Worm (Caenorhabditis elegans): ENCODE measurements around the gene asb-2.

The asb-2 gene

DNA sequence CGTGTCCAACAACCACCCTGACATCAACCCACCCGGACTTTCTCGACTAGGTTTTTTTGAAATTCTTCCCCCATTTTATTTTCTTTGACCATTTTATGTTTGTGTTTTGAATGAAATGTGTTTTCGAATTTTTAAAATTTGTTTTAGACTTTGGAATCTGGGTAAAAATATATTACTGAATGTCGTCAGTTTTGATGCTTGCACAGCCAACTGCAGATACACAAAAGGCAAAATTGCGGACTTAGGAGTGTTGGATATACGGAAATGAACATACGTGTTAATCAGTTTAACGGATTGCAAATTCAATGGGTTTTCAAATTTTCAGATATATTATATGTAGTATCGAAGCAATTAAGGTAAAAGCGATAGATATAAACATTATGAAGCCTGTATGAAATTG lies 47.2 kb downstream of the asb-2 start:
- TF ChIP-seq grh-1 (GFP tag; IDR thresholded peaks at IDR 0.05) (no peak), F16B12.6 (tag; optimal IDR thresholded peaks at IDR 0.05) (peak; percentile 82), nhr-77 (tag; optimal IDR thresholded peaks at IDR 0.05) (no peak), C16A3.4 (tag; optimal IDR thresholded peaks at IDR 0.05) (peak; percentile 26), pag-3 (tag; optimal IDR thresholded peaks at IDR 0.05; ENCODE audit: borderline replicate concordance, insufficient read depth) (no peak), efl-3 (GFP tag; optimal IDR thresholded peaks at IDR 0.05) (no peak), vab-15 (tag; optimal IDR thresholded peaks at IDR 0.05) (no peak), pqm-1 (tag; optimal IDR thresholded peaks at IDR 0.05) (no peak), ztf-11 (tag; optimal IDR thresholded peaks at IDR 0.05) (no peak), snu-23 (GFP tag; optimal IDR thresholded peaks at IDR 0.05) (peak; percentile 35), isw-1 (GFP tag; IDR thresholded peaks at IDR 0.05) (no peak), pax-3 (tag; optimal IDR thresholded peaks at IDR 0.05) (no peak), ets-5 (GFP tag; IDR thresholded peaks at IDR 0.05) (no peak), dpl-1 (GFP tag; optimal IDR thresholded peaks at IDR 0.05) (no peak), snpc-4 (tag; optimal IDR thresholded peaks at IDR 0.05) (no peak), ceh-8 (GFP tag; optimal IDR thresholded peaks at IDR 0.05) (no peak), lsy-2 (tag; optimal IDR thresholded peaks at IDR 0.05) (peak in 1 of 2 experiments; percentile 42), hpl-2 (GFP tag; optimal IDR thresholded peaks at IDR 0.05) (no peak), nhr-84 (tag; optimal IDR thresholded peaks at IDR 0.05) (no peak), xbp-1 (tag; optimal IDR thresholded peaks at IDR 0.05) (peak; percentile 86), ama-1 (optimal IDR thresholded peaks at IDR 0.05) (no peak), sox-4 (tag; optimal IDR thresholded peaks at IDR 0.05) (no peak), ceh-88 (GFP tag; IDR thresholded peaks at IDR 0.05) (no peak), jun-1 (tag; optimal IDR thresholded peaks at IDR 0.05) (no peak), alr-1 (tag; optimal IDR thresholded peaks at IDR 0.05; ENCODE audit: borderline replicate concordance) (no peak), fos-1 (tag; optimal IDR thresholded peaks at IDR 0.05) (no peak), fkh-4 (tag; optimal IDR thresholded peaks at IDR 0.05; ENCODE audit: borderline replicate concordance) (no peak), egl-27 (tag; optimal IDR thresholded peaks at IDR 0.05) (no peak), Y116A8C.19 (tag; optimal IDR thresholded peaks at IDR 0.05; ENCODE audit: borderline replicate concordance) (no peak), elt-3 (tag; optimal IDR thresholded peaks at IDR 0.05) (no peak), mab-9 (GFP tag; IDR thresholded peaks at IDR 0.05) (no peak), lin-13 (GFP tag; optimal IDR thresholded peaks at IDR 0.05) (no peak), nhr-85 (tag) (peak; percentile 62), sptf-1 (tag; optimal IDR thresholded peaks at IDR 0.05) (no peak), nhr-47 (tag; optimal IDR thresholded peaks at IDR 0.05) (peak; percentile 29), lin-15B (tag; optimal IDR thresholded peaks at IDR 0.05) (no peak), nhr-20 (tag; optimal IDR thresholded peaks at IDR 0.05) (peak; percentile 23), nhr-90 (tag; optimal IDR thresholded peaks at IDR 0.05; ENCODE audit: poor library complexity) (no peak), fkh-8 (tag; optimal IDR thresholded peaks at IDR 0.05) (no peak), dsc-1 (tag; optimal IDR thresholded peaks at IDR 0.05) (no peak), C04F5.9 (tag; optimal IDR thresholded peaks at IDR 0.05) (no peak), ceh-90 (tag; optimal IDR thresholded peaks at IDR 0.05) (no peak), lin-14 (GFP tag; optimal IDR thresholded peaks at IDR 0.05) (peak; percentile 29), swsn-7 (tag; optimal IDR thresholded peaks at IDR 0.05) (peak; percentile 2), efl-1 (optimal IDR thresholded peaks at IDR 0.05) (peak in 1 of 2 experiments; percentile 14), efl-1 (GFP tag; optimal IDR thresholded peaks at IDR 0.05 in 1 of 2) (peak in 1 of 2 experiments; percentile 82), lin-35 (GFP tag; optimal IDR thresholded peaks at IDR 0.05) (peak in 1 of 2 experiments; percentile 14), blmp-1 (tag; optimal IDR thresholded peaks at IDR 0.05) (peak; percentile 58), fkh-10 (GFP tag; optimal IDR thresholded peaks at IDR 0.05) (no peak), egl-13 (tag; optimal IDR thresholded peaks at IDR 0.05) (no peak), C34B4.2 (tag; optimal IDR thresholded peaks at IDR 0.05) (no peak), nhr-28 (tag; optimal IDR thresholded peaks at IDR 0.05) (no peak), mdl-1 (tag; optimal IDR thresholded peaks at IDR 0.05) (no peak), nhr-11 (tag; optimal IDR thresholded peaks at IDR 0.05) (no peak)

Measured in whole organism, L1 larva.